Worm (Caenorhabditis elegans): ENCODE results near the gene dop-3.

ce11 chrX:6517025-6517770 is 52.3 kb downstream of the dop-3 start:
- TF ChIP-seq aly-2 (tag; optimal IDR thresholded peaks at IDR 0.05) (no peak), skn-1 (tag; optimal IDR thresholded peaks at IDR 0.05) (no peak)

Data from whole organism, L4 larva.